Worm (Caenorhabditis elegans): Measurements from ENCODE around the gene F40G9.15.
A peak's percentile ranks its signal among the peaks of the same experiment; 100 is the strongest.

- TF ChIP-seq F13C5.2 (tag; optimal IDR thresholded peaks at IDR 0.05) (no peak), ama-1 (optimal IDR thresholded peaks at IDR 0.05) (no peak), ceh-36 (tag; optimal IDR thresholded peaks at IDR 0.05) (no peak), tbx-11 (GFP tag; IDR thresholded peaks at IDR 0.05) (no peak), hmg-4 (GFP tag; optimal IDR thresholded peaks at IDR 0.05) (no peak), sea-1 (GFP tag; conservative IDR thresholded peaks at IDR 0.05) (no peak), scrt-1 (GFP tag; IDR thresholded peaks at IDR 0.05) (no peak), tra-4 (tag; optimal IDR thresholded peaks at IDR 0.05) (no peak), ceh-13 (GFP tag; optimal IDR thresholded peaks at IDR 0.05) (peak; percentile 12)
These were observed at the start of gene F40G9.15 for ce11 chrIII:182080-182479.

Measured in whole organism, early embryonic.